Worm (Caenorhabditis elegans) whole organism, young adult: ENCODE measurements around the gene gmap-2.

Experiments
- B0035.1 ChIP-seq: sonication (generic microtip); optimal IDR thresholded peaks from 2 replicates; lab custom pipeline; 2016; ENCODE audit warnings: missing genetic modification characterization, mild to moderate bottlenecking, missing compliant biosample characterization, missing genotype, missing genetic modification reagents
- C06A6.2 ChIP-seq: fragments of 200-800 bp; sonication (Bioruptor generic); conservative IDR thresholded peaks from 2 replicates; pipeline ENCODE4 v1.3.6; 2022; ENCODE audit warnings: missing genetic modification characterization, missing compliant biosample characterization
- F23B12.7 ChIP-seq: sonication (generic microtip); optimal IDR thresholded peaks from 2 replicates; lab custom pipeline; 2017; ENCODE audit warnings: missing genetic modification characterization, mild to moderate bottlenecking, missing compliant biosample characterization, antibody characterized with exemption, moderate library complexity; ENCODE audit not compliant: insufficient read depth
- F39B2.1 ChIP-seq: fragments of 200-800 bp; sonication (Bioruptor generic); IDR thresholded peaks from 2 replicates; pipeline ENCODE4 v1.3.6; 2022; ENCODE audit warnings: missing genetic modification reagents, missing genetic modification characterization, missing compliant biosample characterization
- Y79H2A.3 ChIP-seq: fragments of 200-800 bp; sonication (Bioruptor generic); conservative IDR thresholded peaks from 2 replicates; pipeline ENCODE4 v1.3.6; 2022; ENCODE audit warnings: missing genetic modification reagents, missing genetic modification characterization, missing compliant biosample characterization
- akir-1 ChIP-seq: fragments of 200-800 bp; sonication (Bioruptor generic); optimal IDR thresholded peaks from 2 replicates; lab custom pipeline; 2018; ENCODE audit warnings: mild to moderate bottlenecking, missing genetic modification characterization, moderate library complexity, missing compliant biosample characterization
- ama-1 ChIP-seq, 3 experiments: fragments of 150-350 bp in 1 of 3; sonication (generic microtip) in 2 of 3; optimal IDR thresholded peaks; 2 replicates each; lab custom pipeline; 2014 to 2018; ENCODE audit warnings: missing biosample characterization in 2 of 3, missing genetic modification characterization in 2 of 3, missing genetic modification reagents in 2 of 3
- attf-3 ChIP-seq: fragments of 200-800 bp; sonication (Bioruptor generic); conservative IDR thresholded peaks from 2 replicates; pipeline ENCODE4 v1.3.6; 2022; ENCODE audit warnings: missing genetic modification reagents, missing genetic modification characterization, missing compliant biosample characterization
- cebp-1 ChIP-seq, 2 experiments: fragments of 200-800 bp in 1 of 2; sonication (Bioruptor generic) in 1 of 2; sonication (generic microtip) in 1 of 2; IDR thresholded peaks in 1 of 2; optimal IDR thresholded peaks in 1 of 2; 2 replicates each; pipeline versions ENCODE4 v1.3.6 to Lab custom; 2017 to 2022; ENCODE audit warnings: missing compliant biosample characterization in 2 of 2, missing genetic modification characterization in 2 of 2, mild to moderate bottlenecking in 1 of 2, missing genetic modification reagents in 1 of 2, moderate library complexity in 1 of 2
- ceh-100 ChIP-seq: fragments of 200-800 bp; sonication (Bioruptor generic); IDR thresholded peaks from 2 replicates; pipeline ENCODE4 v1.3.6; 2022; ENCODE audit warnings: missing genetic modification reagents, missing genetic modification characterization, missing compliant biosample characterization
- ceh-91 ChIP-seq: fragments of 200-800 bp; sonication (Bioruptor generic); IDR thresholded peaks from 2 replicates; pipeline ENCODE4 v1.3.6; 2022; ENCODE audit warnings: missing genetic modification reagents, missing genetic modification characterization, missing compliant biosample characterization
- die-1 ChIP-seq: sonication (generic microtip); optimal IDR thresholded peaks from 2 replicates; lab custom pipeline; 2016; ENCODE audit warnings: missing genotype, mild to moderate bottlenecking, missing genetic modification characterization, missing compliant biosample characterization
- dox-1 ChIP-seq: fragments of 200-800 bp; sonication (Bioruptor generic); IDR thresholded peaks from 2 replicates; pipeline ENCODE4 v1.3.6; 2022; ENCODE audit warnings: missing genetic modification reagents, missing genetic modification characterization, missing compliant biosample characterization
- dpff-1 ChIP-seq: sonication (generic microtip); optimal IDR thresholded peaks from 2 replicates; lab custom pipeline; 2017; ENCODE audit warnings: mild to moderate bottlenecking, missing genetic modification characterization, missing compliant biosample characterization
- gei-17 ChIP-seq: fragments of 200-800 bp; sonication (Bioruptor generic); optimal IDR thresholded peaks from 2 replicates; lab custom pipeline; 2018; ENCODE audit warnings: mild to moderate bottlenecking, missing genetic modification characterization, missing compliant biosample characterization
- hlh-12 ChIP-seq: sonication (generic microtip); optimal IDR thresholded peaks from 2 replicates; lab custom pipeline; 2016; ENCODE audit warnings: missing genetic modification characterization, missing compliant biosample characterization
- hmg-1.2 ChIP-seq: fragments of 200-800 bp; sonication (Bioruptor generic); IDR thresholded peaks from 2 replicates; pipeline ENCODE4 v1.3.6; 2022; ENCODE audit warnings: missing genetic modification reagents, missing genetic modification characterization, missing compliant biosample characterization
- lin-40 ChIP-seq: sonication (generic microtip); optimal IDR thresholded peaks from 2 replicates; lab custom pipeline; 2016; ENCODE audit warnings: missing genetic modification characterization, mild to moderate bottlenecking, missing compliant biosample characterization, missing genotype, missing genetic modification reagents
- lin-54 ChIP-seq: fragments of 200-800 bp; sonication (Bioruptor generic); optimal IDR thresholded peaks from 2 replicates; lab custom pipeline; 2018; ENCODE audit warnings: mild to moderate bottlenecking, missing genetic modification characterization, missing compliant biosample characterization
- madf-3 ChIP-seq: fragments of 200-800 bp; sonication (Bioruptor generic); IDR thresholded peaks from 2 replicates; pipeline ENCODE4 v1.3.6; 2022; ENCODE audit warnings: missing genetic modification reagents, missing genetic modification characterization, missing compliant biosample characterization
- mcd-1 ChIP-seq: fragments of 200-800 bp; sonication (Bioruptor generic); IDR thresholded peaks from 2 replicates; pipeline ENCODE4 v1.3.6; 2022; ENCODE audit warnings: missing genetic modification reagents, missing genetic modification characterization, missing compliant biosample characterization
- nfya-1 ChIP-seq: sonication (generic microtip); optimal IDR thresholded peaks from 2 replicates; lab custom pipeline; 2017; ENCODE audit warnings: antibody characterized with exemption, missing compliant biosample characterization, missing genetic modification characterization, borderline replicate concordance; ENCODE audit not compliant: insufficient read depth
- nhr-120 ChIP-seq: fragments of 200-800 bp; sonication (Bioruptor generic); IDR thresholded peaks from 2 replicates; pipeline ENCODE4 v1.3.6; 2022; ENCODE audit warnings: missing genetic modification characterization, missing compliant biosample characterization
- nhr-80 ChIP-seq: sonication (generic microtip); optimal IDR thresholded peaks from 2 replicates; lab custom pipeline; 2016; ENCODE audit warnings: missing genetic modification characterization, missing compliant biosample characterization
- pha-4 ChIP-seq: fragments of 150-350 bp; sonication (generic microtip); optimal IDR thresholded peaks from 2 replicates; lab custom pipeline; 2014; ENCODE audit warnings: missing biosample characterization, missing genetic modification reagents, missing genetic modification characterization
- snpc-4 ChIP-seq, 5 experiments: fragments of 150-350 bp in 1 of 5; sonication (generic microtip) in 4 of 5; optimal IDR thresholded peaks; 2 replicates each; lab custom pipeline; 2014 to 2018; ENCODE audit warnings: missing genetic modification characterization in 5 of 5, missing biosample characterization in 3 of 5, antibody characterized with exemption in 2 of 5, mild to moderate bottlenecking in 2 of 5, missing compliant biosample characterization in 2 of 5, missing genotype in 2 of 5, moderate library complexity in 2 of 5, missing genetic modification reagents in 1 of 5
- ztf-26 ChIP-seq: sonication (generic microtip); optimal IDR thresholded peaks from 2 replicates; lab custom pipeline; 2017; ENCODE audit warnings: missing genetic modification characterization, missing compliant biosample characterization
- ztf-6 ChIP-seq: fragments of 200-800 bp; sonication (Bioruptor generic); IDR thresholded peaks from 2 replicates; pipeline ENCODE4 v1.3.6; 2022; ENCODE audit warnings: missing genetic modification reagents, missing genetic modification characterization, missing compliant biosample characterization

gmap-2 gene

DNA sequence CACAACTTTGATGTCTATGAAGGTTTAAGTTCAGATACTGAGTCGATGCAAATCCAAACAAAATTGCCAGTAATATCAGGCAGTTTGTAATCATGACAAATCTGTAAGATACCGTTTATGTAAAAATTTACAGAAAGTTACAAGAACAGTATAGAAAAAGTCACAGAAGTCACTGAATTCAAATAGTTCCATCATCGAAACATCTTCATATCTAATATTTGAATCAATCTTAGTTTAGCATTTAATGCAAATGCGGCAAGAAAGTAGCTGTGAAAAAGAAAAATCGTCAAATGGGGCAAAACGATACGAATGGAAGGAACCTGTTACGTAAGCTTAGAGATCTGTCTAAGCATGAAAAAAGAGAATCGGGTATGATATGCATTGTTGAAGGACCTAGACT, at the start of gene gmap-2:
gmap-2 (minus strand) TSS at position 101 of the 400 bp plus-strand sequence.
- no peak for TF ChIP-seq lin-54 (GFP tag; lab: Kevin White, UChicago)
- TF ChIP-seq nfya-1 (tag; lab: Kevin White, UChicago) = no peak
- TF ChIP-seq B0035.1 (tag; lab: Kevin White, UChicago) = no peak
- no peak for TF ChIP-seq hlh-12 (tag; lab: Kevin White, UChicago)
- no peak for TF ChIP-seq ama-1 (optimal IDR thresholded peaks at IDR 0.05; lab: Kevin White, UChicago)
- TF ChIP-seq ama-1 (GFP tag; optimal IDR thresholded peaks at IDR 0.05; lab: Kevin White, UChicago) = no peak
- no peak for TF ChIP-seq F23B12.7 (tag; lab: Kevin White, UChicago)
- TF ChIP-seq ztf-6 (GFP tag; lab: Robert Waterston, UW) = no peak
- no peak for TF ChIP-seq snpc-4 (GFP tag; optimal IDR thresholded peaks at IDR 0.05; lab: Kevin White, UChicago)
- no peak for TF ChIP-seq snpc-4 (tag; optimal IDR thresholded peaks at IDR 0.05; lab: Kevin White, UChicago)
- TF ChIP-seq ztf-26 = no peak
- no peak for TF ChIP-seq nhr-120 (GFP tag; lab: Robert Waterston, UW)
- TF ChIP-seq cebp-1 (GFP tag; IDR thresholded peaks at IDR 0.05; lab: Robert Waterston, UW) = no peak
- no peak for TF ChIP-seq cebp-1 (tag; optimal IDR thresholded peaks at IDR 0.05; lab: Kevin White, UChicago)
- TF ChIP-seq ceh-100 (GFP tag; lab: Robert Waterston, UW) = no peak
- no peak for TF ChIP-seq nhr-80 (tag; lab: Kevin White, UChicago)

DNA sequence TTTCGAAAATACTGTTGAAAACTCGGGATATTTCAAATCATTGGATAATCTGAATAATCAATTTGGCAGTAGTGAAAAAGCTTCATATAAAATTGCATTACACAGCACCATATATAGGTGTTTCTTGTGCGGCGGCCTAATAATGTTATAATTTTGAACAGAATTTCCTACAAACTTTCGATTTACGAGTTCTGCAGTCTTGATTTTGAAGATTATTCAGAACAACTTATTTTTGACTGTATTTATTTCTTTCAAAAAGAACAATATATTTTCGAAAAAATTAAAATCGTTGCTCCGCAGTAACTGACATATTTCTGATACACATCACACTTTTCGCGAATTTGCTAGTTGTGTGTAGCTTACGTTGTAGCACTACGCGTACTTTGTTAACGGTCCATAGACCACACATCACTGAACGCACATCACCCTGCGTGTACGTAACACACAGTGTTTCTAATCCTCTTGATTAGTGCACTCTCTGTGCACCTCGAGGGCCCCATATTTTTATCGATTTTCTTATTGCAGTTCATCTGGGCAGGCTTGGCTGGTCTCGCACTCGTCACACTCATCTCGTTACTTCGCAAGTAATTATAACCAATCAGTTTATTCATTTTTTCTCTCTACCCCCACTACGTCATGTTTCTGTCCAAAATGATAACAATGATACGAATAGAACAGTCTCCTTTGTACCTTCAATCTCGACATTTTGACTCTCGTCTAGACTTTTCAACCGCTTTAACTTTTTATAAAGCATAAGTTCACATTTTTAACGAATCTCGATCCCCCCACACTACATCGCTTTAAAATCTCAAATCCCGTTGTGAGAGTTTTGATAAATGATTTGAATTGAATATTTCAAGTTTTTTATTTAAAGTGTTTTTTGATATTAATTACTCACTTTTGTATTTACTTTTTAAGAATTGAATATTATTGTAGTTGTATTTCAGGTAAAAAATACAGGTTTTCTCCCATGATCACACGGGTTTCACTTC, 47.8 kb upstream of the gmap-2 start, which contains the start of the genes F11C1.1 and vwa-8:
F11C1.1 (minus strand) TSS at position 51 of the 992 bp plus-strand sequence.
vwa-8 (plus strand) TSS at position 942 of the 992 bp plus-strand sequence.
- TF ChIP-seq nhr-80 (tag; lab: Kevin White, UChicago) (peak; percentile 56), ceh-91 (GFP tag; lab: Robert Waterston, UW) (no peak), C06A6.2 (peak; percentile 58; the same call in 1 of the 2 replicates), madf-3 (GFP tag; lab: Robert Waterston, UW) (no peak), dpff-1 (tag; lab: Kevin White, UChicago) (no peak), nfya-1 (tag; lab: Kevin White, UChicago) (no peak), hmg-1.2 (GFP tag; lab: Robert Waterston, UW) (peak; percentile 39; the same call in 1 of the 2 replicates), ztf-26 (no peak), cebp-1 (GFP tag; IDR thresholded peaks at IDR 0.05; lab: Robert Waterston, UW) (no peak), cebp-1 (tag; optimal IDR thresholded peaks at IDR 0.05; lab: Kevin White, UChicago) (peak; percentile 50), mcd-1 (GFP tag; lab: Robert Waterston, UW) (0 out of 2 replicates have a peak, but pooled peaks have one; percentile 8), lin-40 (tag; lab: Kevin White, UChicago) (peak; percentile 41), Y79H2A.3 (GFP tag; lab: Robert Waterston, UW) (no peak)

DNA sequence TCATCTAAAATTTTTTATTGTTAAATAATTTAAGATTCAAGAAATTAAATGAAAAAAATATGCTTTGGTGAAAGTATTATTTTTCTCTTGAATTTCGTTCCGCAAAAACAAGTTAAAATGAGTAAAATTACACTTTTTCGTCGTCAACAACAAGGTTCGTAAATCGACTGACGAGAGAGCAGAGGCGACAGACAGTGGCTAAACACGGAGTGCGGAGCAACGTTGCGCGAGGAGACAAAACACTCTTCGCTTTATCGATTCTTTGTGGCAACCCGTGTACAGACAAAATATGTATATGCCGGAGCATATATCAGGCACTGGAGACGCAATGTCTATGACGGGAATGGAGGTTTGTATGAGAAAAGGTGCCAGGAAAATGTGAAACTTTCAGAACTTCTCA, 46.1 kb upstream of the gmap-2 start, which contains the start of gene F11C1.7:
F11C1.7 (plus strand) TSS at position 140 of the 400 bp plus-strand sequence.
- TF ChIP-seq attf-3 (GFP tag; lab: Robert Waterston, UW) (peak; percentile 86), lin-54 (GFP tag; lab: Kevin White, UChicago) (no peak), nhr-80 (tag; lab: Kevin White, UChicago) (peak; percentile 31), dox-1 (GFP tag; lab: Robert Waterston, UW) (0 out of 2 replicates have a peak, but pooled peaks have one; percentile 32)

DNA sequence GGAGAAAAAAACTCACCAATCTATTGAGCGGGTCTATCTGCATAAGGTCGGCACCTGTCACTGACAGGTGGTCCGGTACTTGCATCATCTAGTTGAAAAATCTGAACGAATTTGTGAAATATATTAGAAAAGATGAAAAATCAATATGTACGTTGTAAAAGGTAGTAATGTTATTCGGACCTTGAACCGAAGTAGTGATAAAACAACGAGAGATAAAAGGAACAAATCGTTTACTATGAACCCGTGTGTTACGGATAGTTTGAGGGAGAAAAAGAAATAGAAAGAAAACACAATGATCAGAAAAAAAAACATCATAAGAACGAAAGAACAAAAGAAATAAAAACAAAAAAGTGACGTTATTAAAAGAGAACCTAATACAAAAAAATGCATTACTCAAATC, 44.1 kb upstream of the gmap-2 start, which contains the start of gene mff-1:
mff-1 (minus strand) TSS at position 101 of the 400 bp plus-strand sequence.
- no peak for TF ChIP-seq gei-17 (GFP tag; lab: Kevin White, UChicago)
- TF ChIP-seq die-1 (tag; lab: Kevin White, UChicago) = no peak
- TF ChIP-seq pha-4 (tag; lab: Kevin White, UChicago) = no peak
- TF ChIP-seq F39B2.1 (GFP tag; lab: Robert Waterston, UW) = no peak
- TF ChIP-seq akir-1 (GFP tag; lab: Kevin White, UChicago) = no peak
- TF ChIP-seq, all 124 proteins: peak for 0
